Worm (Caenorhabditis elegans): Measurements from ENCODE around the gene F55G7.1.

Gene F55G7.1

ce11 chrX:11920723-11921283 is 3.4 kb upstream of the F55G7.1 start, which contains the start of gene Y62H9A.14:
TSS of gene Y62H9A.14 (plus strand) at chrX:11921233.
- TF ChIP-seq ceh-24 (tag; optimal IDR thresholded peaks at IDR 0.05) (no peak), madf-2 (tag; optimal IDR thresholded peaks at IDR 0.05) (no peak), ceh-45 (GFP tag; IDR thresholded peaks at IDR 0.05) (no peak), ceh-2 (tag; optimal IDR thresholded peaks at IDR 0.05) (no peak), pha-2 (tag; optimal IDR thresholded peaks at IDR 0.05) (no peak), pat-9 (tag; optimal IDR thresholded peaks at IDR 0.05) (no peak), hlh-8 (tag; optimal IDR thresholded peaks at IDR 0.05) (no peak), eyg-1 (tag; optimal IDR thresholded peaks at IDR 0.05) (no peak), sox-4 (tag; optimal IDR thresholded peaks at IDR 0.05) (no peak), unc-55 (GFP tag; optimal IDR thresholded peaks at IDR 0.05) (no peak), unc-3 (GFP tag; conservative IDR thresholded peaks at IDR 0.05) (no peak), unc-3 (tag; optimal IDR thresholded peaks at IDR 0.05) (no peak), Y22D7AL.16 (tag; optimal IDR thresholded peaks at IDR 0.05) (no peak), C08G9.2 (tag; optimal IDR thresholded peaks at IDR 0.05) (no peak), lin-11 (tag; optimal IDR thresholded peaks at IDR 0.05) (no peak), dve-1 (tag; optimal IDR thresholded peaks at IDR 0.05) (no peak), hlh-6 (tag; optimal IDR thresholded peaks at IDR 0.05) (no peak), ama-1 (optimal IDR thresholded peaks at IDR 0.05) (no peak), T23F11.4 (GFP tag; optimal IDR thresholded peaks at IDR 0.05) (no peak), C38D4.7 (GFP tag; optimal IDR thresholded peaks at IDR 0.05) (no peak), ttx-3 (tag; optimal IDR thresholded peaks at IDR 0.05) (no peak)

- no peak for TF ChIP-seq syd-9 (tag; optimal IDR thresholded peaks at IDR 0.05)
- no peak for TF ChIP-seq ceh-19 (GFP tag; optimal IDR thresholded peaks at IDR 0.05)
- no peak for TF ChIP-seq F13H6.1 (tag; optimal IDR thresholded peaks at IDR 0.05)
- TF ChIP-seq hlh-30 (tag; optimal IDR thresholded peaks at IDR 0.05; ENCODE audit: insufficient read depth), result no peak
- no peak for TF ChIP-seq C08G9.2 (tag; optimal IDR thresholded peaks at IDR 0.05)
Measured at ce11 chrX:11925243-11925642, 1.0 kb downstream of the F55G7.1 start.

- no peak for TF ChIP-seq madf-2 (tag; optimal IDR thresholded peaks at IDR 0.05)
- no peak for TF ChIP-seq ceh-19 (GFP tag; optimal IDR thresholded peaks at IDR 0.05)
- TF ChIP-seq dve-1 (tag; optimal IDR thresholded peaks at IDR 0.05), result no peak
- TF ChIP-seq che-1 (tag; optimal IDR thresholded peaks at IDR 0.05), result no peak
- no peak for TF ChIP-seq mec-3 (tag; optimal IDR thresholded peaks at IDR 0.05; ENCODE audit: borderline replicate concordance)
- no peak for TF ChIP-seq fkh-6 (tag; optimal IDR thresholded peaks at IDR 0.05)
- TF ChIP-seq ceh-2 (tag; optimal IDR thresholded peaks at IDR 0.05), result no peak
- TF ChIP-seq unc-55 (GFP tag; optimal IDR thresholded peaks at IDR 0.05), result no peak
- TF ChIP-seq unc-42 (tag; optimal IDR thresholded peaks at IDR 0.05), result no peak
- TF ChIP-seq Y22D7AL.16 (tag; optimal IDR thresholded peaks at IDR 0.05), result no peak
- TF ChIP-seq C08G9.2 (tag; optimal IDR thresholded peaks at IDR 0.05), result no peak
- no peak for TF ChIP-seq elt-4 (tag; optimal IDR thresholded peaks at IDR 0.05)
- no peak for TF ChIP-seq C38D4.7 (GFP tag; optimal IDR thresholded peaks at IDR 0.05)
- no peak for TF ChIP-seq K02D7.2 (tag; optimal IDR thresholded peaks at IDR 0.05)
- no peak for TF ChIP-seq unc-86 (tag; optimal IDR thresholded peaks at IDR 0.05)
- no peak for TF ChIP-seq fax-1 (tag; optimal IDR thresholded peaks at IDR 0.05)
- no peak for TF ChIP-seq ref-2 (tag; optimal IDR thresholded peaks at IDR 0.05)
- no peak for TF ChIP-seq pros-1 (tag; optimal IDR thresholded peaks at IDR 0.05)
- no peak for TF ChIP-seq npax-4 (tag; optimal IDR thresholded peaks at IDR 0.05)
Measured at ce11 chrX:11927585-11927984, 3.4 kb downstream of the F55G7.1 start, which contains the start of gene F55G7.4. TSS of gene F55G7.4 (plus strand) at chrX:11927885.

DNA sequence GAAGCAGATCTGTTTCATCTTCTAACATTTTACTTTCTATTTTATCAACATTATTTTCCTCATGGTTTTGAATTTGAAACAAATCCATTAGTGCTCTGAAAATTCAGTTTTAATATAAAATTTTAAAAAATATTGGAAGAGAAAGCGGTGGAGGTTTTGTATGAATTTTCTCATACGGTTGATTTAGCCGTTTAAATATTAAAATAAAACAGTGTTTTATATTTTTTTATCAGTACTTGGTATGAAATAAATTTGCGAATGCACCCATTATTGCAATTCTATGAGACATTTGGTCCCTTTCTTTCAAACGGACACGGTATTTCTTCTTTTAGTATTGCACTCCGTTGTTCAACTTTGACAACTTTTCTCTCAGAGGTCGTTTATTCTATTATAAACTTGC is 7.3 kb downstream of the F55G7.1 start, which contains the start of gene dot-1.4:
Gene dot-1.4, minus strand, starts transcription at position 101 of the 400 bp plus-strand sequence.
- TF ChIP-seq unc-55 (GFP tag; optimal IDR thresholded peaks at IDR 0.05), result no peak
- no peak for TF ChIP-seq odd-2 (tag; optimal IDR thresholded peaks at IDR 0.05)
- no peak for TF ChIP-seq che-1 (tag; optimal IDR thresholded peaks at IDR 0.05)
- TF ChIP-seq unc-86 (tag; optimal IDR thresholded peaks at IDR 0.05), result no peak
- TF ChIP-seq fkh-10 (GFP tag; optimal IDR thresholded peaks at IDR 0.05), result no peak
- no peak for TF ChIP-seq C08G9.2 (tag; optimal IDR thresholded peaks at IDR 0.05)
- no peak for TF ChIP-seq mec-3 (tag; optimal IDR thresholded peaks at IDR 0.05; ENCODE audit: borderline replicate concordance)
- no peak for TF ChIP-seq hlh-6 (tag; optimal IDR thresholded peaks at IDR 0.05)
- TF ChIP-seq pat-9 (tag; optimal IDR thresholded peaks at IDR 0.05), result no peak
- no peak for TF ChIP-seq zip-5 (tag; optimal IDR thresholded peaks at IDR 0.05)
- no peak for TF ChIP-seq ceh-19 (GFP tag; optimal IDR thresholded peaks at IDR 0.05)
- TF ChIP-seq hlh-13 (GFP tag; optimal IDR thresholded peaks at IDR 0.05), result no peak
- TF ChIP-seq ceh-24 (tag; optimal IDR thresholded peaks at IDR 0.05), result no peak
- TF ChIP-seq K02D7.2 (tag; optimal IDR thresholded peaks at IDR 0.05), result no peak
- no peak for TF ChIP-seq tbx-7 (tag; optimal IDR thresholded peaks at IDR 0.05)
- TF ChIP-seq Y22D7AL.16 (tag; optimal IDR thresholded peaks at IDR 0.05), result no peak
- TF ChIP-seq syd-9 (tag; optimal IDR thresholded peaks at IDR 0.05), result no peak
- TF ChIP-seq ama-1 (optimal IDR thresholded peaks at IDR 0.05), result no peak
